Fruit fly (Drosophila melanogaster): ENCODE data around the gene NO66.

NO66 gene

DNA sequence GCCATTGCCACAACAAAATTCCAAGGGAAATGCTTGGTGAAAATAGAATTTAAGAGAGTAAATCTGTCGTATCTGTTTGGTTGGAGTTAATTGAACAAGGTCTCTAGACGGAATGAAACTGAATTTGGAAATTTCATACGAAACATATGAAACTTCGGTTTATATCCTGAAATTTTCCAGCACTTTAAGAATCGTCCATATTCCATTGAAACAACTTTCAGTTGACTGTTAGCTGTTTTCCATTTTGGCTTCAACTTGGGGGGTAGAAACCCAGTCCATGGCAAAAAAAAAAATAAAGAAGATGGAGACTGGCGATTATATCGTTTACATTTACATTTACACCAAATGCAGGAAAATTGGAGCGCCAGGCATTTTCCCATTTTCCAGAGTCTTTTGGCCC lies 7.5 kb upstream of the NO66 start, which contains the start of gene CG15579:
Gene CG15579 (minus strand): TSS at position 101 of the 400 bp plus-strand sequence.
- TF ChIP-seq ken (GFP tag; IDR thresholded peaks at IDR 0.05) (no peak), lola (GFP tag; optimal IDR thresholded peaks at IDR 0.05) (no peak), CG12155 (GFP tag; optimal IDR thresholded peaks at IDR 0.05) (no peak), ab (GFP tag; optimal IDR thresholded peaks at IDR 0.05) (no peak), tna (GFP tag; IDR thresholded peaks at IDR 0.05; ENCODE audit: partially characterized antibody) (no peak), Trl (optimal IDR thresholded peaks at IDR 0.05) (no peak), Trl (GFP tag; optimal IDR thresholded peaks at IDR 0.05) (no peak), fd3F (GFP tag; optimal IDR thresholded peaks at IDR 0.05) (no peak), CG8388 (GFP tag; optimal IDR thresholded peaks at IDR 0.05) (no peak), CG6791 (GFP tag; IDR thresholded peaks at IDR 0.05; ENCODE audit: partially characterized antibody) (no peak), CG9876 (GFP tag; optimal IDR thresholded peaks at IDR 0.05) (no peak), maf-S (GFP tag; optimal IDR thresholded peaks at IDR 0.05) (no peak)

DNA sequence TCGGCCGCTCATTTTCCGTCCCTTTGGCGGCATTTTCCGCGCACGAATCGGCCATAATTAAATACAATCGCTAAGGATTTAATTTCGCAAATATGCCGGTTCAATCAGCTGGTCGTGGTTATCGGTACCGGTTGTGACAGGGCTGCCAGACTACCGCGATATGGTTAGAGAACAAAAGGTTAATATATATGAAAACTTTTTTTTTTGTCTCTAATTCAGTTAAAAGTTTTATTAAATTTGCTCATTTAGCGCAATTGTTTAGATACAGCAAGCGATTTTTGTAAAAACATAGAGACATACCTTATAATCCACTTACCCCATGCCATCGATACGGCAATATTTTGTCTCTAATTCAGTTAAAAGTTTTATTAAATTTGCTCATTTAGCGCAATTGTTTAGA lies 1.2 kb upstream of the NO66 start:
- TF ChIP-seq CG34422 (GFP tag; IDR thresholded peaks at IDR 0.05), result peak; percentile 71
- TF ChIP-seq MBD-R2 (GFP tag; IDR thresholded peaks at IDR 0.05), result peak; percentile 74
- TF ChIP-seq Ptx1 (GFP tag; IDR thresholded peaks at IDR 0.05), result peak; percentile 76
- TF ChIP-seq crp (GFP tag; optimal IDR thresholded peaks at IDR 0.05), result peak in 1 of 2 experiments; percentile 73
- TF ChIP-seq lmd (GFP tag; IDR thresholded peaks at IDR 0.05), result peak; percentile 68
- peak; percentile 27; the same call in 1 of the 3 replicates for TF ChIP-seq CG14050 (GFP tag; IDR thresholded peaks at IDR 0.05)
- peak; percentile 42; the same call in 1 of the 2 replicates for TF ChIP-seq peb (GFP tag; IDR thresholded peaks at IDR 0.05)
- TF ChIP-seq Dll (GFP tag; IDR thresholded peaks at IDR 0.05; ENCODE audit: partially characterized antibody), result 0 out of 4 replicates have a peak, but pooled peaks have one; percentile 23
- 0 out of 3 replicates have a peak, but pooled peaks have one; percentile 14 for TF ChIP-seq ase (GFP tag; IDR thresholded peaks at IDR 0.05)
- TF ChIP-seq Mrtf (GFP tag; IDR thresholded peaks at IDR 0.05), result 0 out of 3 replicates have a peak, but pooled peaks have one; percentile 30
- 0 out of 3 replicates have a peak, but pooled peaks have one; percentile 50 for TF ChIP-seq H15 (GFP tag; IDR thresholded peaks at IDR 0.05)
- TF ChIP-seq sens-2 (GFP tag; IDR thresholded peaks at IDR 0.05), result 0 out of 2 replicates have a peak, but pooled peaks have one; percentile 34
- 0 out of 2 replicates have a peak, but pooled peaks have one; percentile 4 for TF ChIP-seq bbx (GFP tag; IDR thresholded peaks at IDR 0.05; ENCODE audit: partially characterized antibody)
- peak; percentile 71 for TF ChIP-seq Rfx (GFP tag; IDR thresholded peaks at IDR 0.05)
- TF ChIP-seq esg (GFP tag; conservative IDR thresholded peaks at IDR 0.05), result peak; percentile 58
- peak; percentile 13 for TF ChIP-seq BEAF-32 (GFP tag; optimal IDR thresholded peaks at IDR 0.05)
- TF ChIP-seq HLH3B (GFP tag; IDR thresholded peaks at IDR 0.05), result peak; percentile 45; the same call in 1 of the 2 replicates
- 0 out of 2 replicates have a peak, but pooled peaks have one; percentile 35 for TF ChIP-seq CG11085 (GFP tag; IDR thresholded peaks at IDR 0.05)
- TF ChIP-seq Gug (GFP tag; IDR thresholded peaks at IDR 0.05), result peak; percentile 43; the same call in 1 of the 4 replicates
- peak; percentile 68 for TF ChIP-seq sisA (GFP tag; IDR thresholded peaks at IDR 0.05)
- TF ChIP-seq CG9215 (GFP tag; IDR thresholded peaks at IDR 0.05), result peak; percentile 54
- peak; percentile 81 for TF ChIP-seq row (GFP tag; IDR thresholded peaks at IDR 0.05)
- peak; percentile 70 for TF ChIP-seq ttk (GFP tag; IDR thresholded peaks at IDR 0.05)
- peak; percentile 51 for TF ChIP-seq sens (GFP tag)
- TF ChIP-seq CG4730 (GFP tag; IDR thresholded peaks at IDR 0.05), result peak; percentile 51; the same call in 1 of the 2 replicates
- peak; percentile 60 for TF ChIP-seq Oaz (GFP tag; IDR thresholded peaks at IDR 0.05)
- peak; percentile 70 for TF ChIP-seq sob (GFP tag; IDR thresholded peaks at IDR 0.05)
- TF ChIP-seq CG2889 (GFP tag; IDR thresholded peaks at IDR 0.05), result 0 out of 3 replicates have a peak, but pooled peaks have one; percentile 18
- peak; percentile 8 for TF ChIP-seq Sry-δ (GFP tag; optimal IDR thresholded peaks at IDR 0.05)
- peak; percentile 67; the same call in 1 of the 2 replicates for TF ChIP-seq Taf1 (GFP tag; IDR thresholded peaks at IDR 0.05)
- peak; percentile 56; the same call in 1 of the 3 replicates for TF ChIP-seq ken (GFP tag; IDR thresholded peaks at IDR 0.05)
- TF ChIP-seq B-H1 (GFP tag; IDR thresholded peaks at IDR 0.05), result peak; percentile 18; the same call in 1 of the 3 replicates
- 0 out of 3 replicates have a peak, but pooled peaks have one; percentile 57 for TF ChIP-seq CG11456 (GFP tag; IDR thresholded peaks at IDR 0.05)
- TF ChIP-seq CG10366 (GFP tag; IDR thresholded peaks at IDR 0.05), result peak; percentile 62
- TF ChIP-seq CG32532 (GFP tag; IDR thresholded peaks at IDR 0.05), result peak; percentile 78
- TF ChIP-seq CG32767 (GFP tag; IDR thresholded peaks at IDR 0.05), result peak; percentile 27; the same call in 1 of the 2 replicates
- peak; percentile 69 for TF ChIP-seq vvl (GFP tag; IDR thresholded peaks at IDR 0.05)
- 0 out of 2 replicates have a peak, but pooled peaks have one; percentile 29 for TF ChIP-seq unc-4 (GFP tag; IDR thresholded peaks at IDR 0.05; ENCODE audit: partially characterized antibody)
- peak; percentile 53; the same call in 1 of the 2 replicates for TF ChIP-seq H2.0 (GFP tag; IDR thresholded peaks at IDR 0.05)

Data from whole organism, embryonic.